Worm (Caenorhabditis elegans) whole organism, mixed stage, embryonic: ENCODE data around the gene clc-17.
A peak's percentile ranks its signal among the peaks of the same experiment; 100 is the strongest.

Experiments
- M03D4.4 ChIP-seq: sonication (generic microtip); optimal IDR thresholded peaks from 2 replicates; lab custom pipeline; 2017; ENCODE audit warnings: mild to moderate bottlenecking, missing genetic modification characterization, missing compliant biosample characterization
- blmp-1 ChIP-seq: fragments of 150-350 bp; optimal IDR thresholded peaks from 2 replicates; lab custom pipeline; 2014; ENCODE audit warnings: missing biosample characterization, missing genetic modification characterization
- ceh-39 ChIP-seq: fragments of 150-350 bp; optimal IDR thresholded peaks from 2 replicates; lab custom pipeline; 2014; ENCODE audit warnings: missing biosample characterization, missing genetic modification characterization
- ceh-43 ChIP-seq: fragments of 200-800 bp; sonication (Bioruptor generic); optimal IDR thresholded peaks from 2 replicates; lab custom pipeline; 2018; ENCODE audit warnings: mild to moderate bottlenecking, missing genetic modification characterization, moderate library complexity, missing compliant biosample characterization
- ceh-83 ChIP-seq: fragments of 200-800 bp; sonication (Bioruptor generic); optimal IDR thresholded peaks from 2 replicates; lab custom pipeline; 2018; ENCODE audit warnings: mild to moderate bottlenecking, missing genetic modification characterization, missing compliant biosample characterization
- cnd-1 ChIP-seq: fragments of 200-800 bp; sonication (Bioruptor generic); optimal IDR thresholded peaks from 2 replicates; lab custom pipeline; 2018; ENCODE audit warnings: mild to moderate bottlenecking, missing genetic modification characterization, missing compliant biosample characterization
- drap-1 ChIP-seq: fragments of 200-800 bp; sonication (Bioruptor generic); optimal IDR thresholded peaks from 3 replicates; lab custom pipeline; 2018; ENCODE audit warnings: mild to moderate bottlenecking, missing genetic modification characterization, missing compliant biosample characterization
- elt-1 ChIP-seq: sonication (generic microtip); optimal IDR thresholded peaks from 2 replicates; lab custom pipeline; 2017; ENCODE audit warnings: missing genetic modification characterization, mild to moderate bottlenecking, missing compliant biosample characterization, antibody characterized with exemption, moderate library complexity, borderline replicate concordance; ENCODE audit not compliant: insufficient read depth
- elt-3 ChIP-seq: fragments of 150-350 bp; optimal IDR thresholded peaks from 2 replicates; lab custom pipeline; 2014; ENCODE audit warnings: missing biosample characterization, missing genetic modification characterization
- flh-1 ChIP-seq: fragments of 200-800 bp; sonication (Bioruptor generic); optimal IDR thresholded peaks from 2 replicates; lab custom pipeline; 2018; ENCODE audit warnings: mild to moderate bottlenecking, missing genetic modification characterization, moderate library complexity, missing compliant biosample characterization
- ham-2 ChIP-seq: fragments of 200-800 bp; sonication (Bioruptor generic); optimal IDR thresholded peaks from 2 replicates; lab custom pipeline; 2018; ENCODE audit warnings: mild to moderate bottlenecking, missing genetic modification characterization, missing compliant biosample characterization
- hlh-1 ChIP-seq: fragments of 150-350 bp; optimal IDR thresholded peaks from 2 replicates; lab custom pipeline; 2014; ENCODE audit warnings: missing biosample characterization, missing genetic modification reagents, missing genetic modification characterization
- lin-13 ChIP-seq: fragments of 150-350 bp; optimal IDR thresholded peaks from 2 replicates; lab custom pipeline; 2014; ENCODE audit warnings: missing biosample characterization, missing genetic modification characterization
- lin-32 ChIP-seq: fragments of 200-800 bp; sonication (Bioruptor generic); optimal IDR thresholded peaks from 2 replicates; lab custom pipeline; 2018; ENCODE audit warnings: mild to moderate bottlenecking, missing genetic modification characterization, missing compliant biosample characterization
- mab-5 ChIP-seq: fragments of 150-350 bp; optimal IDR thresholded peaks from 2 replicates; lab custom pipeline; 2014; ENCODE audit warnings: missing biosample characterization, missing genetic modification characterization
- mls-2 ChIP-seq: sonication (generic microtip); optimal IDR thresholded peaks from 2 replicates; lab custom pipeline; 2016; ENCODE audit warnings: mild to moderate bottlenecking, missing genetic modification characterization, moderate library complexity, missing compliant biosample characterization
- nhr-12 ChIP-seq: fragments of 150-350 bp; optimal IDR thresholded peaks from 2 replicates; lab custom pipeline; 2014; ENCODE audit warnings: missing biosample characterization, missing genetic modification characterization
- nhr-2 ChIP-seq: fragments of 150-350 bp; optimal IDR thresholded peaks from 2 replicates; lab custom pipeline; 2014; ENCODE audit warnings: missing biosample characterization, missing genetic modification characterization
- nhr-28 ChIP-seq: fragments of 150-350 bp; optimal IDR thresholded peaks from 2 replicates; lab custom pipeline; 2014; ENCODE audit warnings: missing biosample characterization, missing genetic modification characterization
- nhr-76 ChIP-seq: sonication (generic microtip); optimal IDR thresholded peaks from 2 replicates; lab custom pipeline; 2017; ENCODE audit warnings: missing biosample characterization, missing genetic modification characterization
- pha-4 ChIP-seq: fragments of 150-350 bp; optimal IDR thresholded peaks from 2 replicates; lab custom pipeline; 2018; ENCODE audit warnings: missing biosample characterization, missing genetic modification reagents, missing genetic modification characterization
- sem-2 ChIP-seq: fragments of 200-800 bp; sonication (Bioruptor generic); optimal IDR thresholded peaks from 2 replicates; lab custom pipeline; 2018; ENCODE audit warnings: mild to moderate bottlenecking, missing genetic modification characterization, missing compliant biosample characterization
- snpc-4 ChIP-seq: fragments of 150-350 bp; optimal IDR thresholded peaks from 2 replicates; lab custom pipeline; 2014; ENCODE audit warnings: missing biosample characterization, missing genetic modification characterization
- sptf-1 ChIP-seq: sonication (generic microtip); optimal IDR thresholded peaks from 2 replicates; lab custom pipeline; 2017; ENCODE audit warnings: mild to moderate bottlenecking, missing genetic modification characterization, moderate library complexity, missing compliant biosample characterization
- tbx-8 ChIP-seq: fragments of 200-800 bp; sonication (Bioruptor generic); optimal IDR thresholded peaks from 2 replicates; lab custom pipeline; 2018; ENCODE audit warnings: mild to moderate bottlenecking, missing genetic modification characterization, moderate library complexity, missing compliant biosample characterization
- unc-120 ChIP-seq: sonication (generic microtip); optimal IDR thresholded peaks from 2 replicates; lab custom pipeline; 2017; ENCODE audit warnings: missing genetic modification characterization, missing compliant biosample characterization; ENCODE audit not compliant: poor library complexity, severe bottlenecking
- unc-62 ChIP-seq: fragments of 150-350 bp; optimal IDR thresholded peaks from 2 replicates; lab custom pipeline; 2014; ENCODE audit warnings: missing biosample characterization, missing genetic modification reagents, missing genetic modification characterization
- zip-8 ChIP-seq: fragments of 150-350 bp; optimal IDR thresholded peaks from 2 replicates; lab custom pipeline; 2014; ENCODE audit warnings: missing biosample characterization, missing genetic modification characterization
- ztf-11 ChIP-seq: fragments of 150-350 bp; optimal IDR thresholded peaks from 2 replicates; lab custom pipeline; 2014; ENCODE audit warnings: missing biosample characterization, missing genetic modification characterization

clc-17 gene

ce11 chrX:11126259-11126658, 19.1 kb downstream of the clc-17 start:
- TF ChIP-seq flh-1 (GFP tag; lab: Kevin White, UChicago) (no peak), mls-2 (tag; lab: Kevin White, UChicago) (no peak), elt-3 (no peak)

- TF ChIP-seq blmp-1 (tag; lab: Kevin White, UChicago): no peak
- no peak for TF ChIP-seq sem-2 (GFP tag; lab: Kevin White, UChicago)
- no peak for TF ChIP-seq nhr-2
- TF ChIP-seq mls-2 (tag; lab: Kevin White, UChicago): no peak
- TF ChIP-seq nhr-12 (tag; lab: Kevin White, UChicago): no peak
These were observed 25.1 kb downstream of the clc-17 start for ce11 chrX:11132260-11132659.

ce11 chrX:11134750-11135394, 27.7 kb downstream of the clc-17 start:
- no peak for TF ChIP-seq mab-5 (tag; lab: Kevin White, UChicago)
- no peak for TF ChIP-seq hlh-1 (tag; lab: Kevin White, UChicago)
- TF ChIP-seq flh-1 (GFP tag; lab: Kevin White, UChicago): no peak
- no peak for TF ChIP-seq elt-1
- TF ChIP-seq ceh-83 (GFP tag; lab: Kevin White, UChicago): no peak
- TF ChIP-seq drap-1 (GFP tag; lab: Kevin White, UChicago): no peak
- TF ChIP-seq nhr-28: no peak

- TF ChIP-seq unc-120 (tag; lab: Kevin White, UChicago) (no peak), unc-62 (GFP tag; lab: Kevin White, UChicago) (no peak), ceh-43 (GFP tag; lab: Kevin White, UChicago) (no peak), elt-1 (no peak), ztf-11 (no peak), ceh-39 (no peak), lin-13 (no peak)
These were observed 29.8 kb downstream of the clc-17 start for ce11 chrX:11136988-11137387.

ce11 chrX:11137632-11138031, 30.5 kb downstream of the clc-17 start:
- peak; percentile 15 for TF ChIP-seq elt-1
- no peak for TF ChIP-seq pha-4

- TF ChIP-seq ceh-39: no peak
- TF ChIP-seq ztf-11: no peak
- no peak for TF ChIP-seq sem-2 (GFP tag; lab: Kevin White, UChicago)
- TF ChIP-seq pha-4: no peak
- TF ChIP-seq nhr-28: no peak
- TF ChIP-seq sptf-1: no peak
- no peak for TF ChIP-seq ceh-43 (GFP tag; lab: Kevin White, UChicago)
- TF ChIP-seq nhr-76 (tag; lab: Kevin White, UChicago): no peak
- TF ChIP-seq nhr-2: no peak
- no peak for TF ChIP-seq M03D4.4 (tag; lab: Kevin White, UChicago)
- TF ChIP-seq unc-120 (tag; lab: Kevin White, UChicago): no peak
- no peak for TF ChIP-seq ham-2
- TF ChIP-seq blmp-1 (tag; lab: Kevin White, UChicago): no peak
- no peak for TF ChIP-seq ceh-83 (GFP tag; lab: Kevin White, UChicago)
- no peak for TF ChIP-seq zip-8 (tag; lab: Kevin White, UChicago)
- no peak for TF ChIP-seq mls-2 (tag; lab: Kevin White, UChicago)
- no peak for TF ChIP-seq elt-3
- TF ChIP-seq cnd-1: no peak
These were observed 44.3 kb downstream of the clc-17 start for ce11 chrX:11151494-11151893.

- TF ChIP-seq ceh-39: no peak
- TF ChIP-seq snpc-4 (tag; lab: Kevin White, UChicago): no peak
- no peak for TF ChIP-seq tbx-8 (GFP tag; lab: Kevin White, UChicago)
- TF ChIP-seq lin-32 (GFP tag; lab: Kevin White, UChicago): no peak
These were observed 45.5 kb downstream of the clc-17 start, which contains the start of the genes C05C9.3 and C05C9.2 for ce11 chrX:11152720-11153119. Gene C05C9.3, minus strand, starts transcription at chrX:11152820. Gene C05C9.2, plus strand, starts transcription at chrX:11153065.
